Worm (Caenorhabditis elegans) whole organism, L2 larva: ENCODE measurements around the gene gfm-1.

Source experiments
- aly-2 ChIP-seq: fragments of 150-350 bp; optimal IDR thresholded peaks from 2 replicates; lab custom pipeline; 2014; ENCODE audit warnings: missing biosample characterization, missing genetic modification characterization
- ceh-82 ChIP-seq: fragments of 150-350 bp; optimal IDR thresholded peaks from 2 replicates; lab custom pipeline; 2014; ENCODE audit warnings: missing biosample characterization, missing genetic modification characterization
- egl-27 ChIP-seq: sonication (generic microtip); optimal IDR thresholded peaks from 3 replicates; lab custom pipeline; 2017; ENCODE audit warnings: missing biosample characterization, missing genetic modification reagents, missing genetic modification characterization
- elt-3 ChIP-seq: sonication (generic microtip); optimal IDR thresholded peaks from 2 replicates; lab custom pipeline; 2017; ENCODE audit warnings: missing biosample characterization, missing genetic modification characterization
- lin-13 ChIP-seq: fragments of 150-350 bp; optimal IDR thresholded peaks from 2 replicates; lab custom pipeline; 2014; ENCODE audit warnings: missing biosample characterization, missing genetic modification reagents, missing genetic modification characterization
- mdl-1 ChIP-seq, 2 experiments: fragments of 150-350 bp in 1 of 2; sonication (generic microtip) in 1 of 2; optimal IDR thresholded peaks; 2 replicates each; lab custom pipeline; 2017; ENCODE audit warnings: missing biosample characterization in 2 of 2, missing genetic modification characterization in 2 of 2
- nhr-11 ChIP-seq: fragments of 150-350 bp; optimal IDR thresholded peaks from 2 replicates; lab custom pipeline; 2014; ENCODE audit warnings: missing biosample characterization, missing genetic modification characterization
- unc-39 ChIP-seq: fragments of 150-350 bp; optimal IDR thresholded peaks from 2 replicates; lab custom pipeline; 2014; ENCODE audit warnings: missing biosample characterization, missing genetic modification characterization
- ztf-11 ChIP-seq: sonication (generic microtip); optimal IDR thresholded peaks from 2 replicates; lab custom pipeline; 2017; ENCODE audit warnings: missing biosample characterization, missing genetic modification characterization

- no peak for TF ChIP-seq aly-2 (tag; lab: Kevin White, UChicago)
- TF ChIP-seq ceh-82 = no peak
- TF ChIP-seq ztf-11 (tag; lab: Kevin White, UChicago) = no peak
- no peak for TF ChIP-seq lin-13
- TF ChIP-seq unc-39 (tag; lab: Kevin White, UChicago) = no peak
- TF ChIP-seq elt-3 = no peak
- no peak for TF ChIP-seq nhr-11 (tag; lab: Kevin White, UChicago)
- TF ChIP-seq mdl-1 (tag; optimal IDR thresholded peaks at IDR 0.05; lab: Kevin White, UChicago) = no peak
- no peak for TF ChIP-seq egl-27 (tag; lab: Kevin White, UChicago)
Measured at ce11 chrII:13159869-13160268, 42.6 kb downstream of the gfm-1 start.
